Worm (Caenorhabditis elegans) whole organism, L4 larva: Measurements from ENCODE around the gene Y54G2A.15.

Experiments
- F44E2.7 ChIP-seq: fragments of 200-800 bp; sonication (Bioruptor generic); IDR thresholded peaks from 2 replicates; pipeline ENCODE4 v2.1.2; 2022; ENCODE audit warnings: missing genetic modification characterization, missing compliant biosample characterization
- F49E8.2 ChIP-seq: sonication (generic microtip); optimal IDR thresholded peaks from 2 replicates; lab custom pipeline; 2016; ENCODE audit warnings: missing compliant biosample characterization, mild to moderate bottlenecking, missing genetic modification characterization, borderline replicate concordance
- Y48G9A.11 ChIP-seq: fragments of 200-800 bp; sonication (Bioruptor generic); IDR thresholded peaks from 2 replicates; pipeline ENCODE4 v1.3.6; 2022; ENCODE audit warnings: missing genetic modification reagents, missing genetic modification characterization, missing compliant biosample characterization
- ZK337.2 ChIP-seq: fragments of 200-800 bp; sonication (Bioruptor generic); IDR thresholded peaks from 2 replicates; pipeline ENCODE4 v1.3.6; 2022; ENCODE audit warnings: missing genetic modification reagents, missing genetic modification characterization, missing compliant biosample characterization
- ZK546.5 ChIP-seq, 2 experiments: sonication (generic microtip); optimal IDR thresholded peaks; 2 replicates each; lab custom pipeline; 2017; ENCODE audit warnings: missing biosample characterization in 2 of 2, missing genetic modification characterization in 2 of 2
- attf-4 ChIP-seq: sonication (generic microtip); optimal IDR thresholded peaks from 3 replicates; lab custom pipeline; 2017; ENCODE audit warnings: missing biosample characterization, missing genetic modification characterization
- ceh-20 ChIP-seq: fragments of 200-800 bp; sonication (Bioruptor generic); IDR thresholded peaks from 2 replicates; pipeline ENCODE4 v1.3.6; 2022; ENCODE audit warnings: missing genetic modification reagents, missing genetic modification characterization, missing compliant biosample characterization
- ceh-28 ChIP-seq: fragments of 150-350 bp; optimal IDR thresholded peaks from 2 replicates; lab custom pipeline; 2014; ENCODE audit warnings: missing biosample characterization, missing genetic modification reagents, missing genetic modification characterization
- ceh-44 ChIP-seq: fragments of 200-800 bp; sonication (Bioruptor generic); IDR thresholded peaks from 2 replicates; pipeline ENCODE4 v1.3.6; 2022; ENCODE audit warnings: missing genetic modification reagents, missing genetic modification characterization, missing compliant biosample characterization
- ceh-62 ChIP-seq: sonication (generic microtip); optimal IDR thresholded peaks from 2 replicates; lab custom pipeline; 2017; ENCODE audit warnings: missing biosample characterization, missing genetic modification characterization
- ceh-82 ChIP-seq: sonication (generic microtip); optimal IDR thresholded peaks from 2 replicates; lab custom pipeline; 2017; ENCODE audit warnings: missing biosample characterization, missing genetic modification characterization
- ctbp-1 ChIP-seq: fragments of 200-800 bp; sonication (Bioruptor generic); IDR thresholded peaks from 2 replicates; pipeline ENCODE4 v1.3.6; 2022; ENCODE audit warnings: missing genetic modification reagents, missing genetic modification characterization, missing compliant biosample characterization
- daf-16 ChIP-seq, 3 experiments: sonication (generic microtip); optimal IDR thresholded peaks; 2 replicates each; lab custom pipeline; 2016 to 2017; ENCODE audit warnings: missing genetic modification characterization in 3 of 3, missing genetic modification reagents in 3 of 3, mild to moderate bottlenecking in 2 of 3, missing compliant biosample characterization in 2 of 3, missing biosample characterization in 1 of 3, moderate library complexity in 1 of 3
- daf-19 ChIP-seq: fragments of 200-800 bp; sonication (Bioruptor generic); conservative IDR thresholded peaks from 2 replicates; pipeline ENCODE4 v1.3.6; 2022; ENCODE audit warnings: missing genetic modification characterization, missing compliant biosample characterization
- dmd-6 ChIP-seq: fragments of 200-800 bp; sonication (Bioruptor generic); IDR thresholded peaks from 2 replicates; pipeline ENCODE4 v1.3.6; 2022; ENCODE audit warnings: missing genetic modification reagents, missing genetic modification characterization, missing compliant biosample characterization
- dmd-8 ChIP-seq: fragments of 200-800 bp; sonication (Bioruptor generic); IDR thresholded peaks from 2 replicates; pipeline ENCODE4 v1.3.6; 2022; ENCODE audit warnings: missing genetic modification characterization, missing compliant biosample characterization
- dpl-1 ChIP-seq: fragments of 150-350 bp; optimal IDR thresholded peaks from 2 replicates; lab custom pipeline; 2014; ENCODE audit warnings: missing biosample characterization, missing genetic modification reagents, missing genetic modification characterization
- dve-1 ChIP-seq: sonication (generic microtip); optimal IDR thresholded peaks from 2 replicates; lab custom pipeline; 2017; ENCODE audit warnings: antibody characterized with exemption, mild to moderate bottlenecking, missing genetic modification characterization, missing compliant biosample characterization; ENCODE audit not compliant: insufficient read depth
- egl-43 ChIP-seq: fragments of 200-800 bp; sonication (Bioruptor generic); IDR thresholded peaks from 2 replicates; pipeline ENCODE4 v1.3.6; 2022; ENCODE audit warnings: missing genetic modification reagents, missing genetic modification characterization, missing compliant biosample characterization
- fos-1 ChIP-seq: fragments of 150-350 bp; optimal IDR thresholded peaks from 2 replicates; lab custom pipeline; 2014; ENCODE audit warnings: missing biosample characterization, missing genetic modification characterization
- hlh-11 ChIP-seq: fragments of 200-800 bp; sonication (Bioruptor generic); optimal IDR thresholded peaks from 2 replicates; lab custom pipeline; 2018; ENCODE audit warnings: mild to moderate bottlenecking, missing genetic modification characterization, missing compliant biosample characterization
- lin-29 ChIP-seq: fragments of 200-800 bp; sonication (Bioruptor generic); IDR thresholded peaks from 2 replicates; pipeline ENCODE4 v1.3.6; 2022; ENCODE audit warnings: missing genetic modification reagents, missing genetic modification characterization, missing compliant biosample characterization
- lin-38 ChIP-seq: fragments of 200-800 bp; sonication (Bioruptor generic); IDR thresholded peaks from 2 replicates; pipeline ENCODE4 v1.3.6; 2022; ENCODE audit warnings: missing genetic modification reagents, missing genetic modification characterization, missing compliant biosample characterization
- lir-3 ChIP-seq: sonication (generic microtip); optimal IDR thresholded peaks from 2 replicates; lab custom pipeline; 2016; ENCODE audit warnings: mild to moderate bottlenecking, missing genetic modification characterization, missing compliant biosample characterization
- mdt-29 ChIP-seq: fragments of 200-800 bp; sonication (Bioruptor generic); IDR thresholded peaks from 2 replicates; pipeline ENCODE4 v1.3.6; 2022; ENCODE audit warnings: missing genetic modification reagents, missing genetic modification characterization, missing compliant biosample characterization
- mep-1 ChIP-seq: fragments of 150-350 bp; sonication (generic microtip); optimal IDR thresholded peaks from 3 replicates; lab custom pipeline; 2014; ENCODE audit warnings: missing biosample characterization, missing genetic modification characterization
- mes-2 ChIP-seq: sonication (generic microtip); optimal IDR thresholded peaks from 2 replicates; lab custom pipeline; 2016; ENCODE audit warnings: missing genotype, mild to moderate bottlenecking, missing genetic modification characterization, missing compliant biosample characterization; ENCODE audit not compliant: poor library complexity, severe bottlenecking
- mxl-3 ChIP-seq: fragments of 200-800 bp; sonication (Bioruptor generic); optimal IDR thresholded peaks from 2 replicates; lab custom pipeline; 2018; ENCODE audit warnings: mild to moderate bottlenecking, missing genetic modification characterization, missing compliant biosample characterization
- nhr-10 ChIP-seq: fragments of 150-350 bp; optimal IDR thresholded peaks from 2 replicates; lab custom pipeline; 2014; ENCODE audit warnings: missing biosample characterization, missing genetic modification characterization
- nhr-102 ChIP-seq: sonication (generic microtip); optimal IDR thresholded peaks from 2 replicates; lab custom pipeline; 2016; ENCODE audit warnings: mild to moderate bottlenecking, missing genetic modification characterization, moderate library complexity, missing compliant biosample characterization
- nhr-28 ChIP-seq: fragments of 150-350 bp; optimal IDR thresholded peaks from 2 replicates; lab custom pipeline; 2014; ENCODE audit warnings: missing biosample characterization, missing genetic modification characterization
- nhr-6 ChIP-seq: fragments of 150-350 bp; optimal IDR thresholded peaks from 2 replicates; lab custom pipeline; 2014; ENCODE audit warnings: missing biosample characterization, missing genetic modification characterization
- nhr-76 ChIP-seq: fragments of 150-350 bp; optimal IDR thresholded peaks from 2 replicates; lab custom pipeline; 2014; ENCODE audit warnings: missing biosample characterization, missing genetic modification characterization
- nhr-77 ChIP-seq: fragments of 150-350 bp; optimal IDR thresholded peaks from 2 replicates; lab custom pipeline; 2014; ENCODE audit warnings: missing biosample characterization, missing genetic modification characterization
- snpc-4 ChIP-seq: fragments of 150-350 bp; optimal IDR thresholded peaks from 2 replicates; lab custom pipeline; 2014; ENCODE audit warnings: missing biosample characterization, missing genetic modification characterization
- spr-1 ChIP-seq: sonication (generic microtip); optimal IDR thresholded peaks from 2 replicates; lab custom pipeline; 2016; ENCODE audit warnings: mild to moderate bottlenecking, missing genetic modification characterization, missing compliant biosample characterization
- spr-3 ChIP-seq: fragments of 200-800 bp; sonication (Bioruptor generic); optimal IDR thresholded peaks from 2 replicates; lab custom pipeline; 2018; ENCODE audit warnings: mild to moderate bottlenecking, missing genetic modification characterization, missing compliant biosample characterization
- unc-62 ChIP-seq, 3 experiments: fragments of 150-350 bp in 1 of 3; sonication (generic microtip); optimal IDR thresholded peaks in 2 of 3; peaks in 1 of 3; 1 replicate in 1 of 3; 2 replicates in 2 of 3; lab custom pipeline; 2014 to 2017; ENCODE audit warnings: missing biosample characterization in 3 of 3, missing genetic modification characterization in 3 of 3, missing genetic modification reagents in 3 of 3, missing genotype in 1 of 3
- zip-11 ChIP-seq: fragments of 200-800 bp; sonication (Bioruptor generic); IDR thresholded peaks from 2 replicates; pipeline ENCODE4 v1.3.6; 2022; ENCODE audit warnings: missing genetic modification characterization, missing compliant biosample characterization

The Y54G2A.15 gene

DNA sequence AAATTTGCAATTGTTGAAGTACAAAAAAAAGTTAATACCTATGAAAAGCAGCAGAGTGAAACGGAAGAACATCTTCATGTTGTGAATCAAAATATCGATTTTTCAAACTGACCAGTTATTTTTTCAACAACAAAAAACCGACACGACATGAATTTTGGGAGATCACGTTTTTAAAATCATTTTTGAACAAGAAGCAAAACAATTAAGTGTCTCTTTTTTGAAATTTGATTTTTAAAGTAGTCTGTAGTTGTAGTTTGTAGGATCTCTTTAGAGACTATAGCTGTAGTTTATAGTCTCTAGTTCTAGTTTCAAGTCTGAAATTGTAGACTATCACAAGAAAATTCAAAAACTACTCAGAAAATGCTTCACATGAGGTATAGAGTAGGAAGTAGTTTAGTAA lies at the start of gene Y54G2A.15:
TSS of gene Y54G2A.15 (minus strand) at position 101 of the 400 bp plus-strand sequence.
- TF ChIP-seq ceh-82 (tag; lab: Kevin White, UChicago) (no peak), daf-19 (no peak), ctbp-1 (GFP tag; lab: Robert Waterston, UW) (no peak), attf-4 (tag; lab: Kevin White, UChicago) (no peak), ceh-28 (no peak), dmd-6 (GFP tag; lab: Robert Waterston, UW) (no peak), nhr-77 (tag; lab: Kevin White, UChicago) (no peak), snpc-4 (tag; lab: Kevin White, UChicago) (no peak), ceh-62 (no peak), daf-16 (GFP tag; optimal IDR thresholded peaks at IDR 0.05; lab: Kevin White, UChicago) (no peak), daf-16 (tag; optimal IDR thresholded peaks at IDR 0.05; lab: Kevin White, UChicago) (no peak), lir-3 (tag; lab: Kevin White, UChicago) (no peak), ZK337.2 (GFP tag; lab: Robert Waterston, UW) (no peak), ceh-20 (GFP tag; lab: Robert Waterston, UW) (no peak), dmd-8 (GFP tag; lab: Robert Waterston, UW) (no peak), spr-3 (GFP tag; lab: Kevin White, UChicago) (no peak), F49E8.2 (no peak), lin-29 (GFP tag; lab: Robert Waterston, UW) (no peak), egl-43 (GFP tag; lab: Robert Waterston, UW) (no peak)

DNA sequence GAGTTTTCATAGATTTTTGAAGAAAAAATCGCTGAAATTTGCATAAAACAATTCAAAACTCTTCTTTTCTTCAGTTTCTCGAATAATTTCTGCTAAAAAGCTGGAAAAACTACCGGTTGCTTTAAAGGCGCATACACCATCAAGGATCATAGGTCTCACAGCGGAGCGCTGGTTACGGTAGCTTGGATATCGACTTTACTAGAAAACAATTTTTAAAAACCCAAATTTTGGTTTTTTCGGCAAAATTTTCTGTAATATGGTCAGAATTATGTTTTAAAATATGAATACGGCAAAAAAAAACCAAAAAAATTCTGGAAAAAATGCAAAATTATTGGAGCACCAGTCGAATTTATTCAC lies 49.7 kb upstream of the Y54G2A.15 start:
- TF ChIP-seq ZK546.5 (tag; optimal IDR thresholded peaks at IDR 0.05; lab: Kevin White, UChicago) = no peak
- TF ChIP-seq F49E8.2 = peak; percentile 4
- TF ChIP-seq lin-38 = peak; percentile 31; the same call in 1 of the 2 replicates
- TF ChIP-seq Y48G9A.11 = 0 out of 2 replicates have a peak, but pooled peaks have one; percentile 32
- no peak for TF ChIP-seq ceh-82 (tag; lab: Kevin White, UChicago)

DNA sequence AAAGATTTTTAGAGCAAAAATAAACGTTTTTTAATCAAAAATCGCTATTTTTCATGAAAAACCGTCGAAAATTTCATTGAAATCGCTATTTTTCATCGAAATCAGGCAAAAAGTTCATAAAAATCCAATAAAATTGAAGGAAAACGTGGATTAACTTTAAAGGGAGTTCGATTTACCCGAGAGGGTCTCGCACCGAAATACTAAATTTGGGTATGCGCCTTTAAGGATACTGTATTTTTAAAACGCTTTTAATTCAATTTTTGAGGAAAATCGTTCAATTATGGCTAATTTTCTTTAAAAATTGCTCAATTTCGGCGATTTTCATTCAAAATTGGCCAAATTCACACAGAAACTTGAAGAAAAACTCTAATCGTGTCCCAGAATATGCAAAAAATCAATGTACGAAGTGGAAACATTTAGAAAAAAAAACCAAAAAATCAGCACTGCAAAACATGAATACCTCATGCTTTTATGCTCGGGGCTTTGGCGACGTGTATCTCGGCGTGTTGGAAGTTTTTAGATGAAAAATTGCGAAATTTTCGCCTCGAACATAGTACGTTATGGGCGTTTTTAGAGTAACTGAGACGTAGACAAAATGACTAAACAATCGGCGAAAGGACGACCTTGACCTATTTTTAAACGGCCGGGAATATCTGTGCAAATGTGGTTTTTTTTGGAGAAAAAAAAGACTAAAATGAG lies 49.2 kb upstream of the Y54G2A.15 start:
- TF ChIP-seq F44E2.7 (GFP tag; lab: Robert Waterston, UW) (no peak), lin-29 (GFP tag; lab: Robert Waterston, UW) (no peak), spr-1 (tag; lab: Kevin White, UChicago) (no peak), zip-11 (GFP tag; lab: Robert Waterston, UW) (no peak), mep-1 (tag; lab: Kevin White, UChicago) (no peak), ceh-28 (no peak), fos-1 (no peak), dpl-1 (GFP tag; lab: Kevin White, UChicago) (no peak), nhr-102 (tag; lab: Kevin White, UChicago) (no peak), snpc-4 (tag; lab: Kevin White, UChicago) (no peak), nhr-6 (tag; lab: Kevin White, UChicago) (no peak), nhr-76 (tag; lab: Kevin White, UChicago) (no peak), daf-16 (GFP tag; optimal IDR thresholded peaks at IDR 0.05; lab: Kevin White, UChicago) (no peak), daf-16 (tag; optimal IDR thresholded peaks at IDR 0.05; lab: Kevin White, UChicago) (peak; percentile 10), mes-2 (tag; lab: Kevin White, UChicago) (peak; percentile 5), mdt-29 (GFP tag; lab: Robert Waterston, UW) (no peak)

DNA sequence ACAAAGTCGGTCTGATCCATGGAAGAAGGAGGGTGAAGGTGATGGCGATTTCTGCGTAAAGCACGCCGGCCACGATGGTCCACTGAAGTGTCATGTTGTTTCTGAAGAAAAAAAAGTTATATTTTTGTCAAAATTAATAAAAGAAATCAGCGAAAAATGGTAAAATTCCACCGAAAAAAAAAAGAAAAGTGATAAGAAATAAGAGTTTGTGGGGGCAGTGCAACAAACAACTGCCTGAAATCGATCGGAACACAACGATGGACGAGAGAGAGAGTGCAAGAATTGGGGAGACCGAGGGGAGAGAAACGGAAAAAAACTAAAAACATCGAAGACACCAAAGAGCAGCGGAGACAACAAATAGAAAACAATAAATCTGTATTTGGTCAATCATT lies 48.6 kb upstream of the Y54G2A.15 start, which contains the start of gene Y54G2A.18:
TSS of gene Y54G2A.18 (minus strand) at position 101 of the 392 bp plus-strand sequence.
- TF ChIP-seq dmd-6 (GFP tag; lab: Robert Waterston, UW) (peak; percentile 14; the same call in 1 of the 2 replicates), dve-1 (tag; lab: Kevin White, UChicago) (peak; percentile 39), unc-62 (GFP tag; optimal IDR thresholded peaks at IDR 0.05 in 1 of 2; lab: Kevin White, UChicago) (peak in 1 of 2 experiments; percentile 28), unc-62 (tag; optimal IDR thresholded peaks at IDR 0.05; lab: Kevin White, UChicago) (no peak), zip-11 (GFP tag; lab: Robert Waterston, UW) (no peak), nhr-28 (tag; lab: Kevin White, UChicago) (peak; percentile 22), mxl-3 (no peak), ceh-44 (GFP tag; lab: Robert Waterston, UW) (no peak), nhr-10 (no peak), hlh-11 (tag; lab: Kevin White, UChicago) (peak; percentile 1), lin-38 (0 out of 2 replicates have a peak, but pooled peaks have one; percentile 20), daf-16 (GFP tag; optimal IDR thresholded peaks at IDR 0.05; lab: Kevin White, UChicago) (no peak), daf-16 (tag; optimal IDR thresholded peaks at IDR 0.05; lab: Kevin White, UChicago) (peak; percentile 83)
